Worm (Caenorhabditis elegans): ENCODE data around the gene mdt-10.

The mdt-10 gene

ce11 chrII:7855619-7856018 lies 777 bp upstream of the mdt-10 start, which contains the start of gene mdmh-35:
mdmh-35 (minus strand) TSS chrII:7855719.
- TF ChIP-seq dmd-4 (tag; optimal IDR thresholded peaks at IDR 0.05), result no peak
- no peak for TF ChIP-seq aly-2 (tag; optimal IDR thresholded peaks at IDR 0.05)
- TF ChIP-seq mbf-1 (tag; optimal IDR thresholded peaks at IDR 0.05), result no peak
- TF ChIP-seq sma-3 (GFP tag; optimal IDR thresholded peaks at IDR 0.05), result no peak

ce11 chrII:7853679-7854078 lies 1.2 kb downstream of the mdt-10 start, which contains the start of gene T09A5.5:
T09A5.5 (minus strand) TSS chrII:7853779.
- TF ChIP-seq crh-2 (tag; optimal IDR thresholded peaks at IDR 0.05) (no peak), elt-3 (tag; optimal IDR thresholded peaks at IDR 0.05) (no peak), C34F6.9 (tag; optimal IDR thresholded peaks at IDR 0.05) (no peak), lin-11 (tag; optimal IDR thresholded peaks at IDR 0.05) (no peak), nhr-21 (tag; optimal IDR thresholded peaks at IDR 0.05) (no peak), ceh-82 (tag; optimal IDR thresholded peaks at IDR 0.05) (no peak), lin-13 (GFP tag; optimal IDR thresholded peaks at IDR 0.05) (no peak), ceh-16 (tag; optimal IDR thresholded peaks at IDR 0.05) (no peak), unc-55 (GFP tag; optimal IDR thresholded peaks at IDR 0.05) (no peak), snpc-4 (tag; optimal IDR thresholded peaks at IDR 0.05) (no peak), alr-1 (tag; optimal IDR thresholded peaks at IDR 0.05) (no peak), dmd-4 (tag; optimal IDR thresholded peaks at IDR 0.05) (no peak), nhr-129 (tag; optimal IDR thresholded peaks at IDR 0.05) (no peak), lin-39 (tag; optimal IDR thresholded peaks at IDR 0.05) (no peak), egl-27 (tag; optimal IDR thresholded peaks at IDR 0.05) (no peak), unc-39 (tag; optimal IDR thresholded peaks at IDR 0.05) (no peak), ztf-1 (GFP tag; conservative IDR thresholded peaks at IDR 0.05) (no peak), nhr-12 (tag; optimal IDR thresholded peaks at IDR 0.05) (no peak), sem-4 (tag; optimal IDR thresholded peaks at IDR 0.05) (no peak)

- peak; percentile 41 for TF ChIP-seq fos-1 (tag; optimal IDR thresholded peaks at IDR 0.05)
- peak; percentile 3 for TF ChIP-seq nhr-129 (tag; optimal IDR thresholded peaks at IDR 0.05)
- TF ChIP-seq nhr-237 (tag; optimal IDR thresholded peaks at IDR 0.05), result no peak
- TF ChIP-seq mdl-1 (tag; optimal IDR thresholded peaks at IDR 0.05), result no peak
- TF ChIP-seq C34F6.9 (tag; optimal IDR thresholded peaks at IDR 0.05), result peak; percentile 12
Observed at ce11 chrII:7851480-7851879, 3.4 kb downstream of the mdt-10 start.

ce11 chrII:7850575-7850974 lies 4.3 kb downstream of the mdt-10 start:
- peak; percentile 50 for TF ChIP-seq sem-4 (tag; optimal IDR thresholded peaks at IDR 0.05)
- TF ChIP-seq unc-39 (tag; optimal IDR thresholded peaks at IDR 0.05), result no peak
- peak; percentile 16 for TF ChIP-seq nhr-25 (tag; optimal IDR thresholded peaks at IDR 0.05)
- TF ChIP-seq elt-1 (tag; optimal IDR thresholded peaks at IDR 0.05), result no peak

ce11 chrII:7849697-7850096 lies 5.1 kb downstream of the mdt-10 start, which contains the start of gene acr-7:
acr-7 (minus strand) TSS chrII:7849797.
- no peak for TF ChIP-seq lin-11 (tag; optimal IDR thresholded peaks at IDR 0.05)
- TF ChIP-seq nhr-25 (tag; optimal IDR thresholded peaks at IDR 0.05), result no peak
- TF ChIP-seq F13H6.1 (tag; optimal IDR thresholded peaks at IDR 0.05), result no peak
- no peak for TF ChIP-seq mdl-1 (tag; optimal IDR thresholded peaks at IDR 0.05)
- TF ChIP-seq ztf-11 (tag; optimal IDR thresholded peaks at IDR 0.05), result no peak
- TF ChIP-seq sem-4 (tag; optimal IDR thresholded peaks at IDR 0.05), result no peak
- no peak for TF ChIP-seq mab-5 (tag; optimal IDR thresholded peaks at IDR 0.05)
- no peak for TF ChIP-seq aly-2 (tag; optimal IDR thresholded peaks at IDR 0.05)
- no peak for TF ChIP-seq crh-2 (tag; optimal IDR thresholded peaks at IDR 0.05)
- TF ChIP-seq nhr-77 (tag; optimal IDR thresholded peaks at IDR 0.05), result no peak
- TF ChIP-seq unc-62 (GFP tag; optimal IDR thresholded peaks at IDR 0.05), result no peak
- no peak for TF ChIP-seq egl-27 (tag; optimal IDR thresholded peaks at IDR 0.05)
- TF ChIP-seq peb-1 (tag; optimal IDR thresholded peaks at IDR 0.05), result no peak
- TF ChIP-seq R02D3.7 (tag; optimal IDR thresholded peaks at IDR 0.05), result no peak
- no peak for TF ChIP-seq dmd-4 (tag; optimal IDR thresholded peaks at IDR 0.05)
- TF ChIP-seq alr-1 (tag; optimal IDR thresholded peaks at IDR 0.05), result no peak
- no peak for TF ChIP-seq nhr-6 (tag; optimal IDR thresholded peaks at IDR 0.05)
- no peak for TF ChIP-seq nhr-129 (tag; optimal IDR thresholded peaks at IDR 0.05)

Measured in whole organism, L2 larva.